Worm (Caenorhabditis elegans) whole organism, L4/young adult: ENCODE results near the gene B0302.4.

Experiments used
- dao-5 ChIP-seq: sonication (generic microtip); optimal IDR thresholded peaks from 2 replicates; lab custom pipeline; 2016; ENCODE audit warnings: missing genotype, missing genetic modification characterization, moderate library complexity, missing compliant biosample characterization
- him-1 ChIP-seq: sonication (generic microtip); optimal IDR thresholded peaks from 2 replicates; lab custom pipeline; 2016; ENCODE audit warnings: missing genotype, missing genetic modification reagents, missing genetic modification characterization, missing compliant biosample characterization

DNA sequence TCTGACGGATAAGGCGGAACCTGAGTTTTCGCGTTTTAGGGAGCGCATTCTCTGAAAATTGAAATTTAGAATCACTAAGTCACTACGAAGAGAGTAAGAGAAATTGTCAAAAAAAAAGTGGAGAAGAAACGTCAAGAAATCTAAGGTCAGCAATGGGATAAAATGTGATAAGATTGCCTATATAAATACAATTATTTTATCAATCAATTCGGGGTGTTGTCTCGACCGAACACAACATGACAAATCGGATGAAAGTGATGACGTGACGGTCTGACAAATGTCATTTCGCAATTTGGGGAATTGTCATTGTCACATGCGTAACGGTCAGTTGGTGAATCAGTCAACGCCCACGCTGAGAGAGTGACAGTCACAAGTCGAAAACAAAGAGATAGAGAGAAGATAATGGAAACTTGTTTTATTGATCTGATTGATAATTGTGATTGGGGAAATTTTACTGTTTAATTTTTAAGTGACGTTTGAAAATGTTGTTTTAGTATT is 38.5 kb downstream of the B0302.4 start, which contains the start of gene cnp-3:
- TF ChIP-seq him-1 (tag; lab: Kevin White, UChicago) (no peak), dao-5 (tag; lab: Kevin White, UChicago) (no peak)
